Fruit fly (Drosophila melanogaster): ENCODE data around the gene CG15772.
A peak's percentile ranks its signal among the peaks of the same experiment; 100 is the strongest.

CG15772 gene

DNA sequence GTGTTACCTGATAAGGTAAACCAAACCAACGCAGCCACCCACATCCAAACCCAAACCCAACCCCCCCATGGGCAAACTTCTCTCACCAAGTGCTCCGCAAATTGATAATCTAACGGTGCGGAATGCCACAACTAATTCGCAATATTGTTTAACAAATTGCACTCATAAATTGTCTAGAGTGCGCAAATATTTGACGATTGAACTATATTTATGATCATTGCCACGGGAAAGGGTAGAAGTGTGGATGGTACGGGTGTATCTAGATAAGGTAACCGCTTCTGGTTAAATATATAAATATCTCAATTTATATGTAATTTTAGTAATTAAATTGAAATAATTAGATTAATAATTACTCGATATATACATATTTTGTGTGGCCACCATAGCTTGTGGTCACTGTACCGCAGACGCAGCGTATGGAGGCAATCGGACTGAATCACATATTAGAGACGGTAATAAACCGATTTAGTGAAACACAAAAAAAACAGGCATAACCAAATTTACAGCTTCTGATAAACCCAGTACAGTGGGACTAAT lies 33.5 kb upstream of the CG15772 start (continued):
- TF ChIP-seq fd85E (GFP tag; optimal IDR thresholded peaks at IDR 0.05) = no peak
- peak; percentile 5 for TF ChIP-seq acj6 (GFP tag; optimal IDR thresholded peaks at IDR 0.05)
- peak; percentile 67 for TF ChIP-seq CG15336 (GFP tag; IDR thresholded peaks at IDR 0.05)
- no peak for TF ChIP-seq fd59A (GFP tag; optimal IDR thresholded peaks at IDR 0.05)
- TF ChIP-seq CG6276 (GFP tag; optimal IDR thresholded peaks at IDR 0.05) = no peak
- TF ChIP-seq Gug (GFP tag; IDR thresholded peaks at IDR 0.05) = no peak
- TF ChIP-seq dsx (GFP tag; optimal IDR thresholded peaks at IDR 0.05; ENCODE audit: poor library complexity, severe bottlenecking) = no peak
- TF ChIP-seq CG8319 (GFP tag; optimal IDR thresholded peaks at IDR 0.05) = no peak

- TF ChIP-seq Hr4 (GFP tag; optimal IDR thresholded peaks at IDR 0.05) = no peak
- TF ChIP-seq svp (GFP tag) = peak; percentile 97
- TF ChIP-seq Eip78C (GFP tag) = peak; percentile 55
Measured at dm6 chrX:5723577-5723976, 28.5 kb upstream of the CG15772 start.

dm6 chrX:5724151-5724699 lies 27.8 kb upstream of the CG15772 start:
- TF ChIP-seq achi (GFP tag; optimal IDR thresholded peaks at IDR 0.05) (no peak), ss (GFP tag; optimal IDR thresholded peaks at IDR 0.05) (peak in 1 of 2 experiments; percentile 57), CG6808 (GFP tag; optimal IDR thresholded peaks at IDR 0.05) (peak; percentile 52), salr (GFP tag; optimal IDR thresholded peaks at IDR 0.05) (no peak), Blimp-1 (GFP tag; optimal IDR thresholded peaks at IDR 0.05) (peak; percentile 31), spab (GFP tag; optimal IDR thresholded peaks at IDR 0.05) (no peak), CG8319 (GFP tag; optimal IDR thresholded peaks at IDR 0.05) (no peak), CG1621 (tag; optimal IDR thresholded peaks at IDR 0.05) (peak; percentile 77), CG8632 (GFP tag; optimal IDR thresholded peaks at IDR 0.05) (no peak)

DNA sequence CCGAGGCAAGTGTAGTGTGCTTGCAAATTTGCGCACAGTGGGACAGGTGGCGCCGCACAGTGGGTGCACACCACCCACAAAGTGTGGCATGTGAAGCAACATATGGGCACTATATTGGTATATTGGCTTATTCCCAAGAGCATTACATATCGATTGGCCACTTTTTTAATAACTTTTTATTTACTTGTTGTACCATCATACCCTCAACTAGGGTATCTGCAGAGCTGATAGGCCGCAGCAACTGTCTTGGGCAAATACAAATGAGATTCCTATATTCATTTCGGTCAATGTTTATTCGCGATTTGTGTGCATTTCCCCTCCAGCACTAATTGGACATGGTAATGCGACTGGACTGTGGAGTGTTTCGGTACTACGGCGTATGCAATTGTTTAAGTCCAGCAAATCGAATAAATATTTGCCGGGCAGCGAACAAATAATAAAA lies 27.3 kb upstream of the CG15772 start:
- TF ChIP-seq CG10631 (GFP tag; optimal IDR thresholded peaks at IDR 0.05) = peak; percentile 87
- peak; percentile 89 for TF ChIP-seq CG3919 (GFP tag; optimal IDR thresholded peaks at IDR 0.05)
- peak; percentile 96 for TF ChIP-seq Eip78C (GFP tag)
- TF ChIP-seq Sox14 (GFP tag; optimal IDR thresholded peaks at IDR 0.05) = peak; percentile 89
- TF ChIP-seq salr (GFP tag; optimal IDR thresholded peaks at IDR 0.05) = peak; percentile 72 to 89
- TF ChIP-seq CG11762 (GFP tag; optimal IDR thresholded peaks at IDR 0.05; ENCODE audit: insufficient read depth) = peak; percentile 80
- peak; percentile 87 for TF ChIP-seq achi (GFP tag; optimal IDR thresholded peaks at IDR 0.05)
- TF ChIP-seq fd59A (GFP tag; optimal IDR thresholded peaks at IDR 0.05) = peak; percentile 76
- peak; percentile 73 for TF ChIP-seq cyc (GFP tag; optimal IDR thresholded peaks at IDR 0.05)
- no peak for TF ChIP-seq CG9139 (GFP tag; optimal IDR thresholded peaks at IDR 0.05)
- TF ChIP-seq lz (GFP tag; optimal IDR thresholded peaks at IDR 0.05) = peak; percentile 77
- TF ChIP-seq CG7368 (GFP tag; optimal IDR thresholded peaks at IDR 0.05) = peak; percentile 85
- peak; percentile 87 for TF ChIP-seq CG3032 (tag; optimal IDR thresholded peaks at IDR 0.05)
- TF ChIP-seq CG6808 (GFP tag; optimal IDR thresholded peaks at IDR 0.05) = peak; percentile 69
- TF ChIP-seq fkh (GFP tag; optimal IDR thresholded peaks at IDR 0.05) = peak; percentile 83
- TF ChIP-seq Smox (GFP tag; optimal IDR thresholded peaks at IDR 0.05) = peak; percentile 55
- TF ChIP-seq Hr38 (GFP tag; optimal IDR thresholded peaks at IDR 0.05) = peak; percentile 28
- peak; percentile 65 for TF ChIP-seq Met (GFP tag; optimal IDR thresholded peaks at IDR 0.05)
- TF ChIP-seq CG4318 (GFP tag; optimal IDR thresholded peaks at IDR 0.05) = peak; percentile 89
- TF ChIP-seq Hr39 (GFP tag; optimal IDR thresholded peaks at IDR 0.05) = peak; percentile 76
- no peak for TF ChIP-seq CG6854 (GFP tag; optimal IDR thresholded peaks at IDR 0.05)
- peak; percentile 89 for TF ChIP-seq CG8119 (GFP tag; IDR thresholded peaks at IDR 0.05)
- TF ChIP-seq CG1621 (tag; optimal IDR thresholded peaks at IDR 0.05) = peak; percentile 73
- TF ChIP-seq eg (GFP tag; IDR thresholded peaks at IDR 0.05) = peak; percentile 94
- TF ChIP-seq dsx (GFP tag; optimal IDR thresholded peaks at IDR 0.05; ENCODE audit: poor library complexity, severe bottlenecking) = peak; percentile 58
- peak; percentile 43 for TF ChIP-seq vri (GFP tag; optimal IDR thresholded peaks at IDR 0.05)
- TF ChIP-seq Ets96B (tag; optimal IDR thresholded peaks at IDR 0.05) = peak; percentile 78
- TF ChIP-seq topi (GFP tag; optimal IDR thresholded peaks at IDR 0.05) = peak; percentile 78
- TF ChIP-seq CG34406 (GFP tag; optimal IDR thresholded peaks at IDR 0.05) = peak; percentile 75
- no peak for TF ChIP-seq Blimp-1 (GFP tag; optimal IDR thresholded peaks at IDR 0.05)
- peak; percentile 34 for TF ChIP-seq fd85E (GFP tag; optimal IDR thresholded peaks at IDR 0.05)
- peak; percentile 88 for TF ChIP-seq Gug (GFP tag; IDR thresholded peaks at IDR 0.05)
- peak; percentile 90 for TF ChIP-seq pdm3 (GFP tag; optimal IDR thresholded peaks at IDR 0.05)
- peak; percentile 51 for TF ChIP-seq Sox102F (GFP tag; optimal IDR thresholded peaks at IDR 0.05)
- peak; percentile 86 for TF ChIP-seq svp (GFP tag)
- TF ChIP-seq CG15336 (GFP tag; IDR thresholded peaks at IDR 0.05) = peak; percentile 88
- peak; percentile 94 for TF ChIP-seq Hr4 (GFP tag; optimal IDR thresholded peaks at IDR 0.05)
